Fruit fly (Drosophila melanogaster) whole organism, prepupa: ENCODE results near the gene hth.

ENCODE experiments used
- Blimp-1 ChIP-seq: fragments of 200-800 bp; sonication (Bioruptor generic); optimal IDR thresholded peaks from 3 replicates; lab custom pipeline; 2017; ENCODE audit warnings: missing biosample characterization, missing genetic modification characterization, mild to moderate bottlenecking, moderate library complexity, missing genetic modification reagents
- CG11294 ChIP-seq: fragments of 200-800 bp; sonication (Bioruptor generic); IDR thresholded peaks from 2 replicates; pipeline ENCODE4 v1.3.6; 2022; ENCODE audit warnings: missing biosample characterization, missing genetic modification characterization
- CG11762 ChIP-seq: fragments of 200-800 bp; sonication (Bioruptor generic); optimal IDR thresholded peaks from 3 replicates; lab custom pipeline; 2016; ENCODE audit warnings: missing biosample characterization, missing genetic modification characterization; ENCODE audit not compliant: insufficient read depth
- CG11902 ChIP-seq: fragments of 200-800 bp; sonication (Bioruptor generic); optimal IDR thresholded peaks from 3 replicates; lab custom pipeline; 2016; ENCODE audit warnings: missing biosample characterization, missing genetic modification characterization
- CG16779 ChIP-seq: fragments of 200-800 bp; sonication (Bioruptor generic); optimal IDR thresholded peaks from 3 replicates; lab custom pipeline; 2017; ENCODE audit warnings: missing biosample characterization, mild to moderate bottlenecking, missing genetic modification characterization
- CG3032 ChIP-seq: fragments of 200-800 bp; optimal IDR thresholded peaks from 2 replicates; lab custom pipeline; 2019; ENCODE audit warnings: missing biosample characterization, mild to moderate bottlenecking, missing genetic modification characterization, moderate library complexity
- CG31627 ChIP-seq: fragments of 200-800 bp; sonication (Bioruptor generic); optimal IDR thresholded peaks from 3 replicates; lab custom pipeline; 2016; ENCODE audit warnings: missing biosample characterization, missing genetic modification characterization
- CG32006 ChIP-seq: fragments of 200-800 bp; sonication (Bioruptor generic); optimal IDR thresholded peaks from 3 replicates; lab custom pipeline; 2017; ENCODE audit warnings: missing biosample characterization, mild to moderate bottlenecking, missing genetic modification characterization
- CG34406 ChIP-seq: fragments of 200-800 bp; sonication (Bioruptor generic); optimal IDR thresholded peaks from 3 replicates; lab custom pipeline; 2016; ENCODE audit warnings: missing biosample characterization, missing genetic modification characterization
- CG3919 ChIP-seq: fragments of 200-800 bp; sonication (Bioruptor generic); optimal IDR thresholded peaks from 3 replicates; lab custom pipeline; 2016; ENCODE audit warnings: missing biosample characterization, missing genetic modification characterization
- CG4318 ChIP-seq: fragments of 200-800 bp; sonication (Bioruptor generic); optimal IDR thresholded peaks from 3 replicates; lab custom pipeline; 2017; ENCODE audit warnings: missing biosample characterization, mild to moderate bottlenecking, missing genetic modification characterization
- CG6163 ChIP-seq: fragments of 200-800 bp; sonication (Bioruptor generic); IDR thresholded peaks from 3 replicates; pipeline ENCODE4 v1.3.6; 2022; ENCODE audit warnings: missing biosample characterization, missing genetic modification characterization
- CG6792 ChIP-seq: fragments of 200-800 bp; sonication (Bioruptor generic); optimal IDR thresholded peaks from 3 replicates; lab custom pipeline; 2016; ENCODE audit warnings: missing biosample characterization, missing genetic modification characterization
- CG6854 ChIP-seq: fragments of 200-800 bp; sonication (Bioruptor generic); optimal IDR thresholded peaks from 2 replicates; lab custom pipeline; 2017; ENCODE audit warnings: missing biosample characterization, mild to moderate bottlenecking, missing genetic modification characterization
- CG7368 ChIP-seq: fragments of 200-800 bp; sonication (Bioruptor generic); optimal IDR thresholded peaks from 3 replicates; lab custom pipeline; 2016; ENCODE audit warnings: missing biosample characterization, missing genetic modification characterization
- CG8119 ChIP-seq: fragments of 200-800 bp; sonication (Bioruptor generic); IDR thresholded peaks from 3 replicates; pipeline ENCODE4 v1.3.6; 2022; ENCODE audit warnings: missing biosample characterization, missing genetic modification characterization
- CG8319 ChIP-seq: fragments of 200-800 bp; sonication (Bioruptor generic); optimal IDR thresholded peaks from 3 replicates; lab custom pipeline; 2016; ENCODE audit warnings: missing biosample characterization, missing genetic modification characterization
- CG9139 ChIP-seq: fragments of 200-800 bp; sonication (Bioruptor generic); optimal IDR thresholded peaks from 3 replicates; lab custom pipeline; 2017; ENCODE audit warnings: missing biosample characterization, mild to moderate bottlenecking, missing genetic modification characterization
- Eip75B ChIP-seq: fragments of 200-800 bp; sonication (Bioruptor generic); optimal IDR thresholded peaks from 3 replicates; lab custom pipeline; 2016; ENCODE audit warnings: missing biosample characterization, missing genetic modification characterization
- Eip78C ChIP-seq: fragments of 200-800 bp; sonication (Bioruptor generic); peaks from one replicate; lab custom pipeline; 2016; ENCODE audit warnings: missing biosample characterization, missing genetic modification characterization
- Eip93F ChIP-seq: fragments of 200-800 bp; sonication (Bioruptor generic); optimal IDR thresholded peaks from 2 replicates; lab custom pipeline; 2016; ENCODE audit warnings: missing biosample characterization, mild to moderate bottlenecking, missing genetic modification characterization
- Ets96B ChIP-seq: fragments of 200-800 bp; optimal IDR thresholded peaks from 2 replicates; lab custom pipeline; 2019; ENCODE audit warnings: missing biosample characterization, mild to moderate bottlenecking, missing genetic modification characterization, moderate library complexity
- Gug ChIP-seq: fragments of 200-800 bp; sonication (Bioruptor generic); IDR thresholded peaks from 2 replicates; pipeline ENCODE4 v1.3.6; 2022; ENCODE audit warnings: missing biosample characterization, missing genetic modification characterization
- Hr38 ChIP-seq: sonication (Bioruptor generic); optimal IDR thresholded peaks from 2 replicates; lab custom pipeline; 2016; ENCODE audit warnings: missing biosample characterization, missing genetic modification characterization
- Hr39 ChIP-seq: fragments of 200-800 bp; sonication (Bioruptor generic); optimal IDR thresholded peaks from 2 replicates; lab custom pipeline; 2016; ENCODE audit warnings: missing biosample characterization, missing genetic modification characterization
- Hr4 ChIP-seq: fragments of 200-800 bp; sonication (Bioruptor generic); optimal IDR thresholded peaks from 3 replicates; lab custom pipeline; 2016; ENCODE audit warnings: missing biosample characterization, missing genetic modification characterization
- Lpt ChIP-seq: fragments of 200-800 bp; sonication (Bioruptor generic); optimal IDR thresholded peaks from 3 replicates; lab custom pipeline; 2016; ENCODE audit warnings: missing biosample characterization, missing genetic modification characterization
- OdsH ChIP-seq: fragments of 200-800 bp; sonication (Bioruptor generic); optimal IDR thresholded peaks from 3 replicates; lab custom pipeline; 2016; ENCODE audit warnings: missing biosample characterization, missing genetic modification characterization
- Smox ChIP-seq: fragments of 200-800 bp; sonication (Bioruptor generic); optimal IDR thresholded peaks from 3 replicates; lab custom pipeline; 2016; ENCODE audit warnings: missing biosample characterization, missing genetic modification characterization
- Sox102F ChIP-seq: fragments of 200-800 bp; sonication (Bioruptor generic); optimal IDR thresholded peaks from 2 replicates; lab custom pipeline; 2016; ENCODE audit warnings: missing biosample characterization, mild to moderate bottlenecking, missing genetic modification characterization
- Sox14 ChIP-seq: fragments of 200-800 bp; sonication (Bioruptor generic); optimal IDR thresholded peaks from 3 replicates; lab custom pipeline; 2016; ENCODE audit warnings: missing biosample characterization, missing genetic modification characterization
- achi ChIP-seq: fragments of 200-800 bp; sonication (Bioruptor generic); optimal IDR thresholded peaks from 3 replicates; lab custom pipeline; 2016; ENCODE audit warnings: missing biosample characterization, missing genetic modification characterization
- acj6 ChIP-seq: fragments of 200-800 bp; sonication (Bioruptor generic); optimal IDR thresholded peaks from 3 replicates; lab custom pipeline; 2016; ENCODE audit warnings: missing biosample characterization, missing genetic modification characterization
- cyc ChIP-seq: fragments of 200-800 bp; sonication (Bioruptor generic); optimal IDR thresholded peaks from 3 replicates; lab custom pipeline; 2016; ENCODE audit warnings: missing biosample characterization, missing genetic modification characterization
- dac ChIP-seq: fragments of 200-800 bp; sonication (Bioruptor generic); optimal IDR thresholded peaks from 2 replicates; lab custom pipeline; 2017; ENCODE audit warnings: missing biosample characterization, mild to moderate bottlenecking, missing genetic modification characterization
- eg ChIP-seq: fragments of 200-800 bp; sonication (Bioruptor generic); IDR thresholded peaks from 3 replicates; pipeline ENCODE4 v1.3.6; 2022; ENCODE audit warnings: missing biosample characterization, missing genetic modification characterization
- esn ChIP-seq: fragments of 200-800 bp; sonication (Bioruptor generic); optimal IDR thresholded peaks from 2 replicates; lab custom pipeline; 2016; ENCODE audit warnings: missing biosample characterization, mild to moderate bottlenecking, missing genetic modification characterization, moderate library complexity
- fd85E ChIP-seq: fragments of 200-800 bp; sonication (Bioruptor generic); optimal IDR thresholded peaks from 3 replicates; lab custom pipeline; 2016; ENCODE audit warnings: missing biosample characterization, missing genetic modification characterization
- fkh ChIP-seq: fragments of 200-800 bp; sonication (Bioruptor generic); optimal IDR thresholded peaks from 3 replicates; lab custom pipeline; 2017; ENCODE audit warnings: missing biosample characterization, mild to moderate bottlenecking, missing genetic modification characterization, moderate library complexity
- lz ChIP-seq: fragments of 200-800 bp; sonication (Bioruptor generic); optimal IDR thresholded peaks from 3 replicates; lab custom pipeline; 2016; ENCODE audit warnings: missing biosample characterization, missing genetic modification characterization
- net ChIP-seq: fragments of 200-800 bp; sonication (Bioruptor generic); optimal IDR thresholded peaks from 3 replicates; lab custom pipeline; 2016; ENCODE audit warnings: missing biosample characterization, missing genetic modification characterization
- pdm3 ChIP-seq: fragments of 200-800 bp; sonication (Bioruptor generic); optimal IDR thresholded peaks from 3 replicates; lab custom pipeline; 2016; ENCODE audit warnings: missing biosample characterization, missing genetic modification characterization
- salr ChIP-seq, 2 experiments: fragments of 200-800 bp; sonication (Bioruptor generic); optimal IDR thresholded peaks; 3 replicates each; lab custom pipeline; 2016 to 2018; ENCODE audit warnings: missing biosample characterization in 2 of 2, missing genetic modification characterization in 2 of 2, mild to moderate bottlenecking in 1 of 2
- spab ChIP-seq: fragments of 200-800 bp; sonication (Bioruptor generic); optimal IDR thresholded peaks from 2 replicates; lab custom pipeline; 2017; ENCODE audit warnings: missing biosample characterization, mild to moderate bottlenecking, missing genetic modification characterization, missing genetic modification reagents
- ss ChIP-seq, 2 experiments: fragments of 200-800 bp; sonication (Bioruptor generic); optimal IDR thresholded peaks; 2 replicates in 1 of 2; 3 replicates in 1 of 2; lab custom pipeline; 2017 to 2018; ENCODE audit warnings: mild to moderate bottlenecking in 2 of 2, missing biosample characterization in 2 of 2, missing genetic modification characterization in 2 of 2, moderate library complexity in 1 of 2
- svp ChIP-seq: fragments of 200-800 bp; sonication (Bioruptor generic); peaks from one replicate; lab custom pipeline; 2016; ENCODE audit warnings: missing biosample characterization, missing genetic modification characterization
- topi ChIP-seq: fragments of 200-800 bp; sonication (Bioruptor generic); optimal IDR thresholded peaks from 3 replicates; lab custom pipeline; 2016; ENCODE audit warnings: missing biosample characterization, missing genetic modification characterization

Gene hth

DNA sequence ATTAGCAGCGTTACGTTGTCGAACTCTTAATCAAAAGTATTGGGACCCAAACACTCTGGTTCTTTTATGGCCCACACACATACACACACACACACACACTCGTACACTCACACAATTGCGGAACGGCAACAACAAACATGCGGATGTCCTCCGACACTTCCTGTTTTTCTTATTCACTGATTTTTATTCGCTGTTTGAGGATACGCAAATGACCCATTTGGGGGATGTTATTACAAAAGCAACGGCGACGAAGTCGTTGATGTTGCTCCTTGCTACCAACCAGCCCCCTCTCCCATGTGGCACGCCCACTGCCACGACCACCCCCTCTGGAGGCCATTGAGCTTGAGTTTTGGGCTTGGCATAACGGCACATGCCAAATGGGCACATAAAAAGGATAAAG, 148.2 kb downstream of the hth start:
- TF ChIP-seq lz (GFP tag; lab: Kevin White, UChicago) (no peak), CG11902 (GFP tag; lab: Kevin White, UChicago) (no peak), Sox102F (GFP tag; lab: Kevin White, UChicago) (no peak), CG8119 (GFP tag; lab: Robert Waterston, UW) (no peak), Eip75B (GFP tag; lab: Kevin White, UChicago) (no peak), CG8319 (GFP tag; lab: Kevin White, UChicago) (no peak), Sox14 (no peak), CG11294 (GFP tag; lab: Robert Waterston, UW) (no peak), pdm3 (GFP tag; lab: Kevin White, UChicago) (no peak)

DNA sequence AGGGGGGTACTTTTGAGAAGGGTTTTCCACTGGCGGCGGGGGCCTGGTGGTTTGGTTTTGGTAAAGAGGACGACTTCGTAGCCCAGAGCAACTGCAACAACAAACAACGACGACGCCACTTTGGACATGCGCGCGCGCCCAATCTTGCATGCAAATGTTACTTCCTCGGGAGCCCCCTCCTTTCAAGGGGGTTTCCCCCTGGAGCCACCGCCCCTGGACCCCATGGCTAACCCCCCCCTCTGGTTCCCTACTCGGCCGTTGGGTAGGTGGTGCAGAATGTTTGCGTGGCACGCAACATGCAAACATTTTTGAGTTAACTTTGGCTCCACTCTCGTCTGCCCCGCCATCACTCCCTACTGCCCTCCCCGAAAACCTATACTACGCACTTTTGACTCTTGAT, 159.9 kb downstream of the hth start:
- no peak for TF ChIP-seq salr (GFP tag; optimal IDR thresholded peaks at IDR 0.05; lab: Kevin White, UChicago)
- peak in 1 of 2 experiments; percentile 96 for TF ChIP-seq ss (GFP tag; optimal IDR thresholded peaks at IDR 0.05; lab: Kevin White, UChicago)

dm6 chr3R:10475949-10476348, 163.4 kb downstream of the hth start:
- TF ChIP-seq CG8319 (GFP tag; lab: Kevin White, UChicago) (no peak), OdsH (peak; percentile 37), Blimp-1 (no peak), CG11762 (no peak), achi (GFP tag; lab: Kevin White, UChicago) (peak; percentile 44), Eip75B (GFP tag; lab: Kevin White, UChicago) (peak; percentile 13), Sox102F (GFP tag; lab: Kevin White, UChicago) (peak; percentile 34), CG11294 (GFP tag; lab: Robert Waterston, UW) (no peak), eg (no peak), CG8119 (GFP tag; lab: Robert Waterston, UW) (0 out of 3 replicates have a peak, but pooled peaks have one; percentile 15), spab (GFP tag; lab: Kevin White, UChicago) (peak; percentile 36), Lpt (GFP tag; lab: Kevin White, UChicago) (no peak), Hr38 (GFP tag; lab: Kevin White, UChicago) (no peak), fd85E (no peak), CG6854 (GFP tag; lab: Kevin White, UChicago) (no peak), Hr39 (GFP tag; lab: Kevin White, UChicago) (peak; percentile 58), CG3032 (tag; lab: Kevin White, UChicago) (no peak), cyc (GFP tag; lab: Kevin White, UChicago) (peak; percentile 45), CG16779 (tag; lab: Kevin White, UChicago) (no peak), topi (GFP tag; lab: Kevin White, UChicago) (peak; percentile 40), esn (GFP tag; lab: Kevin White, UChicago) (peak; percentile 73), net (GFP tag; lab: Kevin White, UChicago) (no peak), Hr4 (peak; percentile 10), lz (GFP tag; lab: Kevin White, UChicago) (peak; percentile 53), pdm3 (GFP tag; lab: Kevin White, UChicago) (peak; percentile 29), CG7368 (GFP tag; lab: Kevin White, UChicago) (no peak), CG31627 (GFP tag; lab: Kevin White, UChicago) (peak; percentile 46), CG9139 (GFP tag; lab: Kevin White, UChicago) (no peak), Gug (GFP tag; lab: Robert Waterston, UW) (no peak), fkh (no peak), CG3919 (GFP tag; lab: Kevin White, UChicago) (peak; percentile 13), Ets96B (tag; lab: Kevin White, UChicago) (peak; percentile 20), CG4318 (GFP tag; lab: Kevin White, UChicago) (no peak), Smox (GFP tag; lab: Kevin White, UChicago) (peak; percentile 58), dac (GFP tag; lab: Kevin White, UChicago) (no peak), CG6163 (GFP tag; lab: Robert Waterston, UW) (peak; percentile 53; the same call in 1 of the 3 replicates), CG11902 (GFP tag; lab: Kevin White, UChicago) (no peak), Eip78C (GFP tag; lab: Kevin White, UChicago) (peak; percentile 85), Eip93F (GFP tag; lab: Kevin White, UChicago) (no peak), ss (GFP tag; optimal IDR thresholded peaks at IDR 0.05; lab: Kevin White, UChicago) (no peak), CG32006 (GFP tag; lab: Kevin White, UChicago) (no peak), acj6 (GFP tag; lab: Kevin White, UChicago) (peak; percentile 22), CG34406 (GFP tag; lab: Kevin White, UChicago) (peak; percentile 10), svp (GFP tag; lab: Kevin White, UChicago) (peak; percentile 69), CG6792 (GFP tag; lab: Kevin White, UChicago) (peak; percentile 35)
